Fruit fly (Drosophila melanogaster) whole organism, embryonic: ENCODE data around the gene Fst.

Source experiments
- Atf3 ChIP-seq: fragments of 200-800 bp; sonication (Bioruptor generic); optimal IDR thresholded peaks from 3 replicates; lab custom pipeline; 2016; ENCODE audit warnings: missing biosample characterization, missing genetic modification characterization
- B-H1 ChIP-seq: fragments of 200-800 bp; sonication (Bioruptor generic); IDR thresholded peaks from 3 replicates; pipeline ENCODE4 v1.3.6; 2022; ENCODE audit warnings: missing biosample characterization, missing genetic modification characterization
- Bgb ChIP-seq: fragments of 200-800 bp; sonication (Bioruptor generic); IDR thresholded peaks from 2 replicates; pipeline ENCODE4 v1.3.6; 2022; ENCODE audit warnings: missing biosample characterization, missing genetic modification characterization; ENCODE audit not compliant: partially characterized antibody
- CG10431 ChIP-seq: fragments of 200-800 bp; sonication (Bioruptor generic); optimal IDR thresholded peaks from 3 replicates; lab custom pipeline; 2018; ENCODE audit warnings: missing biosample characterization, mild to moderate bottlenecking, missing genetic modification characterization
- CG12659 ChIP-seq: fragments of 200-800 bp; sonication (Bioruptor generic); optimal IDR thresholded peaks from 3 replicates; lab custom pipeline; 2017; ENCODE audit warnings: mild to moderate bottlenecking, missing biosample characterization, missing genetic modification reagents, missing genetic modification characterization
- CG12942 ChIP-seq: fragments of 200-800 bp; sonication (Bioruptor generic); optimal IDR thresholded peaks from 3 replicates; lab custom pipeline; 2016; ENCODE audit warnings: missing biosample characterization, missing genetic modification characterization
- CG13424 ChIP-seq: fragments of 200-800 bp; sonication (Bioruptor generic); optimal IDR thresholded peaks from 2 replicates; lab custom pipeline; 2019; ENCODE audit warnings: missing biosample characterization, mild to moderate bottlenecking, missing genetic modification characterization, moderate library complexity
- CG14441 ChIP-seq: fragments of 200-800 bp; sonication (Bioruptor generic); IDR thresholded peaks from 2 replicates; pipeline ENCODE4 v1.3.6; 2022; ENCODE audit warnings: missing biosample characterization, missing genetic modification characterization
- CG15269 ChIP-seq: fragments of 200-800 bp; sonication (Bioruptor generic); optimal IDR thresholded peaks from 2 replicates; lab custom pipeline; 2018; ENCODE audit warnings: missing biosample characterization, mild to moderate bottlenecking, missing genetic modification characterization, moderate library complexity
- CG1647 ChIP-seq: fragments of 200-800 bp; sonication (Bioruptor generic); optimal IDR thresholded peaks from 3 replicates; lab custom pipeline; 2016; ENCODE audit warnings: missing biosample characterization, missing genetic modification characterization
- CG18262 ChIP-seq: fragments of 200-800 bp; optimal IDR thresholded peaks from 3 replicates; lab custom pipeline; 2019; ENCODE audit warnings: missing biosample characterization, mild to moderate bottlenecking, missing genetic modification characterization, moderate library complexity
- CG1832 ChIP-seq: fragments of 200-800 bp; sonication (Bioruptor generic); optimal IDR thresholded peaks from 2 replicates; lab custom pipeline; 2017; ENCODE audit warnings: missing biosample characterization, mild to moderate bottlenecking, missing genetic modification characterization, inconsistent platforms
- CG2199 ChIP-seq: fragments of 200-800 bp; sonication (Bioruptor generic); IDR thresholded peaks from 3 replicates; pipeline ENCODE4 v1.3.6; 2022; ENCODE audit warnings: missing biosample characterization, missing genetic modification characterization
- CG30020 ChIP-seq: fragments of 200-800 bp; optimal IDR thresholded peaks from 2 replicates; lab custom pipeline; 2019; ENCODE audit warnings: missing biosample characterization, mild to moderate bottlenecking, missing genetic modification characterization, moderate library complexity
- CG31365 ChIP-seq: fragments of 200-800 bp; sonication (Bioruptor generic); optimal IDR thresholded peaks from 2 replicates; lab custom pipeline; 2018; ENCODE audit warnings: missing biosample characterization, mild to moderate bottlenecking, missing genetic modification characterization
- CG34376 ChIP-seq: fragments of 200-800 bp; sonication (Bioruptor generic); optimal IDR thresholded peaks from 2 replicates; lab custom pipeline; 2018; ENCODE audit warnings: missing biosample characterization, mild to moderate bottlenecking, missing genetic modification characterization
- CG3847 ChIP-seq: fragments of 200-800 bp; sonication (Bioruptor generic); IDR thresholded peaks from 2 replicates; pipeline ENCODE4 v1.3.6; 2022; ENCODE audit warnings: missing biosample characterization, missing genetic modification characterization
- CG4282 ChIP-seq: fragments of 200-800 bp; sonication (Bioruptor generic); optimal IDR thresholded peaks from 2 replicates; lab custom pipeline; 2016; ENCODE audit warnings: missing biosample characterization, missing genetic modification characterization
- CG5953 ChIP-seq: fragments of 200-800 bp; sonication (Bioruptor generic); IDR thresholded peaks from 2 replicates; pipeline ENCODE4 v1.3.6; 2022; ENCODE audit warnings: missing biosample characterization, missing genetic modification characterization
- CG6254 ChIP-seq: fragments of 200-800 bp; sonication (Bioruptor generic); optimal IDR thresholded peaks from 3 replicates; lab custom pipeline; 2017; ENCODE audit warnings: mild to moderate bottlenecking, missing biosample characterization, missing genetic modification reagents, missing genetic modification characterization
- D19B ChIP-seq: fragments of 200-800 bp; sonication (Bioruptor generic); optimal IDR thresholded peaks from 2 replicates; lab custom pipeline; 2017; ENCODE audit warnings: missing biosample characterization, mild to moderate bottlenecking, missing genetic modification characterization
- Dfd ChIP-seq, 2 experiments: fragments of >200 bp; optimal IDR thresholded peaks; 2 replicates each; lab custom pipeline; 2017; ENCODE audit warnings: missing biosample characterization in 2 of 2, missing genetic modification characterization in 2 of 2
- HmgZ ChIP-seq: fragments of 200-800 bp; sonication (Bioruptor generic); optimal IDR thresholded peaks from 2 replicates; lab custom pipeline; 2018; ENCODE audit warnings: missing biosample characterization, mild to moderate bottlenecking, missing genetic modification characterization
- Lpt ChIP-seq: fragments of >200 bp; optimal IDR thresholded peaks from 2 replicates; lab custom pipeline; 2018; ENCODE audit warnings: missing biosample characterization, missing genetic modification characterization
- MTF-1 ChIP-seq: fragments of 200-800 bp; sonication (Bioruptor generic); optimal IDR thresholded peaks from 2 replicates; lab custom pipeline; 2018; ENCODE audit warnings: missing biosample characterization, mild to moderate bottlenecking, missing genetic modification characterization, borderline replicate concordance
- Mrtf ChIP-seq: fragments of 200-800 bp; sonication (Bioruptor generic); IDR thresholded peaks from 3 replicates; pipeline ENCODE4 v1.3.6; 2022; ENCODE audit warnings: missing biosample characterization, missing genetic modification characterization
- NK7.1 ChIP-seq: fragments of 200-800 bp; sonication (Bioruptor generic); optimal IDR thresholded peaks from 3 replicates; lab custom pipeline; 2016; ENCODE audit warnings: missing biosample characterization, missing genetic modification characterization
- Opbp ChIP-seq: fragments of 200-800 bp; sonication (Bioruptor generic); IDR thresholded peaks from 3 replicates; pipeline ENCODE4 v1.3.6; 2022; ENCODE audit warnings: missing biosample characterization, missing genetic modification characterization; ENCODE audit not compliant: partially characterized antibody
- Scr ChIP-seq: fragments of 200-800 bp; sonication (Bioruptor generic); IDR thresholded peaks from 2 replicates; pipeline ENCODE4 v1.3.6; 2022; ENCODE audit warnings: missing biosample characterization, missing genetic modification characterization; ENCODE audit not compliant: partially characterized antibody
- Ssrp ChIP-seq: fragments of 200-800 bp; sonication (Bioruptor generic); optimal IDR thresholded peaks from 2 replicates; lab custom pipeline; 2018; ENCODE audit warnings: missing biosample characterization, mild to moderate bottlenecking, missing genetic modification characterization, moderate library complexity
- YL-1 ChIP-seq: fragments of 200-800 bp; sonication (Bioruptor generic); optimal IDR thresholded peaks from 3 replicates; lab custom pipeline; 2017; ENCODE audit warnings: missing biosample characterization, mild to moderate bottlenecking, missing genetic modification characterization
- chinmo ChIP-seq: fragments of 200-800 bp; sonication (Bioruptor generic); IDR thresholded peaks from 4 replicates; pipeline ENCODE4 v1.3.6; 2022; ENCODE audit warnings: missing biosample characterization, missing genetic modification characterization; ENCODE audit not compliant: partially characterized antibody
- corto ChIP-seq: fragments of 200-800 bp; sonication (Bioruptor generic); optimal IDR thresholded peaks from 2 replicates; lab custom pipeline; 2016; ENCODE audit warnings: missing biosample characterization, mild to moderate bottlenecking, missing genetic modification characterization, moderate library complexity
- danr ChIP-seq: fragments of 200-800 bp; sonication (Bioruptor generic); IDR thresholded peaks from 2 replicates; pipeline ENCODE4 v1.3.6; 2022; ENCODE audit warnings: missing biosample characterization, missing genetic modification characterization
- en ChIP-seq: fragments of 200-800 bp; sonication (Bioruptor generic); optimal IDR thresholded peaks from 2 replicates; lab custom pipeline; 2016; ENCODE audit warnings: missing biosample characterization, missing genetic modification characterization
- grau ChIP-seq: fragments of 200-800 bp; optimal IDR thresholded peaks from 3 replicates; lab custom pipeline; 2019; ENCODE audit warnings: missing biosample characterization, mild to moderate bottlenecking, missing genetic modification characterization, moderate library complexity
- insv ChIP-seq, 2 experiments: fragments of 200-800 bp; sonication (Bioruptor generic); optimal IDR thresholded peaks; 3 replicates each; lab custom pipeline; 2016 to 2018; ENCODE audit warnings: missing biosample characterization in 2 of 2, missing genetic modification characterization in 2 of 2
- kni ChIP-seq: fragments of 200-800 bp; sonication (Bioruptor generic); optimal IDR thresholded peaks from 3 replicates; lab custom pipeline; 2017; ENCODE audit warnings: mild to moderate bottlenecking, missing biosample characterization, missing genetic modification reagents, missing genetic modification characterization
- lab ChIP-seq: fragments of 200-800 bp; sonication (Bioruptor generic); optimal IDR thresholded peaks from 3 replicates; lab custom pipeline; 2017; ENCODE audit warnings: missing biosample characterization, missing genetic modification characterization, mild to moderate bottlenecking, moderate library complexity, missing genetic modification reagents
- nerfin-1 ChIP-seq: fragments of 200-800 bp; sonication (Bioruptor generic); optimal IDR thresholded peaks from 3 replicates; lab custom pipeline; 2019; ENCODE audit warnings: missing biosample characterization, mild to moderate bottlenecking, missing genetic modification characterization, moderate library complexity
- pfk ChIP-seq: fragments of 200-800 bp; sonication (Bioruptor generic); optimal IDR thresholded peaks from 2 replicates; lab custom pipeline; 2018; ENCODE audit warnings: missing biosample characterization, mild to moderate bottlenecking, missing genetic modification characterization, moderate library complexity
- sc ChIP-seq, 3 experiments: fragments of >200 bp in 2 of 3; fragments of 200-800 bp in 1 of 3; sonication (Bioruptor generic) in 1 of 3; optimal IDR thresholded peaks; 2 replicates in 2 of 3; 3 replicates in 1 of 3; lab custom pipeline; 2017; ENCODE audit warnings: mild to moderate bottlenecking in 1 of 3, missing biosample characterization in 1 of 3, missing genetic modification characterization in 1 of 3, missing genetic modification reagents in 1 of 3
- sim ChIP-seq: fragments of 200-800 bp; sonication (Bioruptor generic); IDR thresholded peaks from 2 replicates; pipeline ENCODE4 v1.3.6; 2022; ENCODE audit warnings: missing biosample characterization, missing genetic modification characterization
- sima ChIP-seq: fragments of 200-800 bp; sonication (Bioruptor generic); optimal IDR thresholded peaks from 2 replicates; lab custom pipeline; 2016; ENCODE audit warnings: missing biosample characterization, missing genetic modification characterization
- tin ChIP-seq: fragments of 200-800 bp; sonication (Bioruptor generic); optimal IDR thresholded peaks from 3 replicates; lab custom pipeline; 2016; ENCODE audit warnings: missing biosample characterization, missing genetic modification characterization
- twi ChIP-seq: fragments of 200-800 bp; optimal IDR thresholded peaks from 2 replicates; lab custom pipeline; 2019; ENCODE audit warnings: missing biosample characterization, mild to moderate bottlenecking, missing genetic modification characterization, moderate library complexity
- unpg ChIP-seq: fragments of 200-800 bp; sonication (Bioruptor generic); optimal IDR thresholded peaks from 3 replicates; lab custom pipeline; 2018; ENCODE audit warnings: missing biosample characterization, mild to moderate bottlenecking, missing genetic modification characterization, moderate library complexity
- usp ChIP-seq: fragments of >200 bp; optimal IDR thresholded peaks from 2 replicates; lab custom pipeline; 2017; ENCODE audit warnings: missing biosample characterization, missing genetic modification characterization
- vnd ChIP-seq: fragments of 200-800 bp; sonication (Bioruptor generic); IDR thresholded peaks from 3 replicates; pipeline ENCODE4 v1.3.6; 2022; ENCODE audit warnings: missing biosample characterization, missing genetic modification characterization; ENCODE audit not compliant: partially characterized antibody

Fst gene

DNA sequence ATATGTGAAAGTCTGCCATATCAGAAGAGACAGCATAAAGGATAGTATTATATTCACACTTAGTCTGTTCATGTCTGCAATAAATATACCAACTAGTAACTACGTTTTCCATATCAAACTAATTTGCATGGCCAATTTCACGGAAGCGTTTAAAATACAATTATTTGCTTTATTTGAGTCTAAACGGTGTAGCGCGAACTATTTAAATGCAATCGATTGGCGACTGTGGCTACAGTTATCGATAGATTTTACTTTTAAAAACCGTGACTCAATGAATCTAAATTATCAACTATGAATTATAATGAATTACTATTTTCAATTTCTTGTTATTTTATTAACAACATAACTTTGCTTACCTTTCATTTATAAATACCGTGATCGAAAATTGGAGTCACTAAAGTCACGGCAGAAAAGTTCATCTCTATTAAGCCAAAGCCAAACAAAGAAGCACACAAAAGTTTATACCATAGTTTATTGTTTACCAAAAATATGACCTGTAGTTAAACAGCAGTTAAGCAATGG is 19.0 kb downstream of the Fst start, which contains the start of the genes CG9427 and CG8319 (continued):
- TF ChIP-seq CG13424 (peak; percentile 70), CG14441 (GFP tag; lab: Robert Waterston, UW) (no peak; the same call in 1 of the 2 replicates), pfk (GFP tag; lab: Kevin White, UChicago) (no peak), Scr (GFP tag; lab: Robert Waterston, UW) (peak; percentile 88), CG1832 (no peak), Bgb (GFP tag; lab: Robert Waterston, UW) (peak; percentile 78), usp (GFP tag; lab: Kevin White, UChicago) (no peak), vnd (peak; percentile 76), CG2199 (GFP tag; lab: Robert Waterston, UW) (no peak), Dfd (GFP tag; optimal IDR thresholded peaks at IDR 0.05; lab: Kevin White, UChicago) (no peak), HmgZ (tag; lab: Kevin White, UChicago) (peak; percentile 69), MTF-1 (GFP tag; lab: Kevin White, UChicago) (no peak), grau (peak; percentile 70), unpg (GFP tag; lab: Kevin White, UChicago) (peak; percentile 63), sim (GFP tag; lab: Robert Waterston, UW) (no peak), CG1647 (GFP tag; lab: Kevin White, UChicago) (no peak), sima (GFP tag; lab: Kevin White, UChicago) (no peak), insv (GFP tag; optimal IDR thresholded peaks at IDR 0.05; lab: Kevin White, UChicago) (no peak), sc (optimal IDR thresholded peaks at IDR 0.05; lab: Kevin White, UChicago) (no peak), sc (GFP tag; optimal IDR thresholded peaks at IDR 0.05; lab: Kevin White, UChicago) (no peak), CG30020 (tag; lab: Kevin White, UChicago) (peak; percentile 51), CG18262 (tag; lab: Kevin White, UChicago) (peak; percentile 61), danr (no peak), CG12942 (peak; percentile 61), CG15269 (tag; lab: Kevin White, UChicago) (peak; percentile 62), CG3847 (GFP tag; lab: Robert Waterston, UW) (peak; percentile 55), NK7.1 (GFP tag; lab: Kevin White, UChicago) (no peak), twi (tag; lab: Kevin White, UChicago) (peak; percentile 20), CG12659 (GFP tag; lab: Kevin White, UChicago) (peak; percentile 71), CG10431 (GFP tag; lab: Kevin White, UChicago) (no peak), kni (GFP tag; lab: Kevin White, UChicago) (peak; percentile 26), Lpt (no peak), en (GFP tag; lab: Kevin White, UChicago) (peak; percentile 10), corto (no peak), Atf3 (no peak), chinmo (GFP tag; lab: Robert Waterston, UW) (0 out of 4 replicates have a peak, but pooled peaks have one; percentile 44), CG31365 (no peak), Ssrp (tag; lab: Kevin White, UChicago) (peak; percentile 49), lab (peak; percentile 53), CG4282 (GFP tag; lab: Kevin White, UChicago) (no peak), tin (GFP tag; lab: Kevin White, UChicago) (peak; percentile 71), D19B (GFP tag; lab: Kevin White, UChicago) (no peak), CG6254 (no peak), CG34376 (GFP tag; lab: Kevin White, UChicago) (peak; percentile 62), Mrtf (GFP tag; lab: Robert Waterston, UW) (no peak), Opbp (peak; percentile 48; the same call in 2 of the 3 replicates), CG5953 (no peak), B-H1 (GFP tag; lab: Robert Waterston, UW) (no peak), nerfin-1 (peak; percentile 36), YL-1 (peak; percentile 51)
